Worm (Caenorhabditis elegans) whole organism, L3 larva: ENCODE data around the gene F20D12.7.

Experiments used
- ZK546.5 ChIP-seq: sonication (generic microtip); optimal IDR thresholded peaks from 2 replicates; lab custom pipeline; 2017; ENCODE audit warnings: missing biosample characterization, missing genetic modification characterization
- aly-2 ChIP-seq: fragments of 150-350 bp; optimal IDR thresholded peaks from 2 replicates; lab custom pipeline; 2014; ENCODE audit warnings: missing biosample characterization, missing genetic modification characterization
- ama-1 ChIP-seq: fragments of 150-350 bp; optimal IDR thresholded peaks from 2 replicates; lab custom pipeline; 2018
- ceh-16 ChIP-seq: sonication (generic microtip); optimal IDR thresholded peaks from 2 replicates; lab custom pipeline; 2017; ENCODE audit warnings: missing biosample characterization, missing genetic modification characterization
- ceh-28 ChIP-seq: fragments of 150-350 bp; optimal IDR thresholded peaks from 2 replicates; lab custom pipeline; 2014; ENCODE audit warnings: missing biosample characterization, missing genetic modification reagents, missing genetic modification characterization
- ceh-82 ChIP-seq: fragments of 150-350 bp; optimal IDR thresholded peaks from 2 replicates; lab custom pipeline; 2014; ENCODE audit warnings: missing biosample characterization, missing genetic modification characterization
- daf-12 ChIP-seq: fragments of 150-350 bp; optimal IDR thresholded peaks from 2 replicates; lab custom pipeline; 2014; ENCODE audit warnings: missing biosample characterization, missing genetic modification reagents, missing genetic modification characterization
- egl-5 ChIP-seq: fragments of 150-350 bp; optimal IDR thresholded peaks from 2 replicates; lab custom pipeline; 2017; ENCODE audit warnings: missing biosample characterization, missing genetic modification reagents, missing genetic modification characterization, inconsistent platforms
- elt-1 ChIP-seq: fragments of 150-350 bp; optimal IDR thresholded peaks from 2 replicates; lab custom pipeline; 2014; ENCODE audit warnings: missing biosample characterization, missing genetic modification characterization
- elt-2 ChIP-seq: sonication (generic microtip); optimal IDR thresholded peaks from 2 replicates; lab custom pipeline; 2016; ENCODE audit warnings: missing genetic modification reagents, mild to moderate bottlenecking, missing genetic modification characterization, missing compliant biosample characterization
- eor-1 ChIP-seq, 2 experiments: fragments of 150-350 bp; optimal IDR thresholded peaks; 2 replicates each; lab custom pipeline; 2014 to 2018; ENCODE audit warnings: missing biosample characterization in 2 of 2, missing genetic modification characterization in 2 of 2
- fkh-10 ChIP-seq: sonication (generic microtip); optimal IDR thresholded peaks from 2 replicates; lab custom pipeline; 2017; ENCODE audit warnings: missing biosample characterization, missing genetic modification reagents, missing genetic modification characterization
- fkh-2 ChIP-seq: fragments of 150-350 bp; optimal IDR thresholded peaks from 2 replicates; lab custom pipeline; 2014; ENCODE audit warnings: missing biosample characterization, missing genetic modification reagents, missing genetic modification characterization
- fos-1 ChIP-seq: fragments of 150-350 bp; optimal IDR thresholded peaks from 2 replicates; lab custom pipeline; 2014; ENCODE audit warnings: missing biosample characterization, missing genetic modification characterization
- hmg-11 ChIP-seq: sonication (generic microtip); optimal IDR thresholded peaks from 2 replicates; lab custom pipeline; 2016; ENCODE audit warnings: missing genetic modification characterization, missing compliant biosample characterization
- lin-15B ChIP-seq: fragments of 150-350 bp; optimal IDR thresholded peaks from 2 replicates; lab custom pipeline; 2014; ENCODE audit warnings: missing biosample characterization, missing genetic modification characterization
- lin-39 ChIP-seq: fragments of 150-350 bp; optimal IDR thresholded peaks from 2 replicates; lab custom pipeline; 2018; ENCODE audit warnings: missing biosample characterization, missing genetic modification reagents, missing genetic modification characterization
- lsy-12 ChIP-seq: sonication (generic microtip); optimal IDR thresholded peaks from 2 replicates; lab custom pipeline; 2016; ENCODE audit warnings: mild to moderate bottlenecking, missing genetic modification characterization, missing compliant biosample characterization
- mdl-1 ChIP-seq: fragments of 150-350 bp; optimal IDR thresholded peaks from 2 replicates; lab custom pipeline; 2014; ENCODE audit warnings: missing biosample characterization, missing genetic modification characterization
- mml-1 ChIP-seq: fragments of 150-350 bp; sonication (generic microtip); optimal IDR thresholded peaks from 3 replicates; lab custom pipeline; 2014; ENCODE audit warnings: missing biosample characterization, missing genetic modification characterization
- nfya-1 ChIP-seq: sonication (generic microtip); optimal IDR thresholded peaks from 2 replicates; lab custom pipeline; 2017; ENCODE audit warnings: missing genetic modification characterization, mild to moderate bottlenecking, missing compliant biosample characterization, antibody characterized with exemption, moderate library complexity; ENCODE audit not compliant: insufficient read depth
- nhr-12 ChIP-seq: fragments of 150-350 bp; optimal IDR thresholded peaks from 2 replicates; lab custom pipeline; 2014; ENCODE audit warnings: missing biosample characterization, missing genetic modification characterization
- nhr-23 ChIP-seq: fragments of 150-350 bp; optimal IDR thresholded peaks from 2 replicates; lab custom pipeline; 2014; ENCODE audit warnings: missing biosample characterization, missing genetic modification reagents, missing genetic modification characterization
- nhr-237 ChIP-seq: fragments of 150-350 bp; optimal IDR thresholded peaks from 2 replicates; lab custom pipeline; 2014; ENCODE audit warnings: missing biosample characterization, missing genetic modification characterization
- nhr-25 ChIP-seq: sonication (generic microtip); optimal IDR thresholded peaks from 2 replicates; lab custom pipeline; 2017; ENCODE audit warnings: missing biosample characterization, missing genetic modification characterization
- nhr-28 ChIP-seq: fragments of 150-350 bp; optimal IDR thresholded peaks from 2 replicates; lab custom pipeline; 2014; ENCODE audit warnings: missing biosample characterization, missing genetic modification characterization
- nhr-43 ChIP-seq: sonication (generic microtip); optimal IDR thresholded peaks from 2 replicates; lab custom pipeline; 2016; ENCODE audit warnings: mild to moderate bottlenecking, missing genetic modification characterization, missing compliant biosample characterization; ENCODE audit not compliant: poor library complexity, severe bottlenecking
- nhr-67 ChIP-seq: fragments of 150-350 bp; optimal IDR thresholded peaks from 2 replicates; lab custom pipeline; 2014; ENCODE audit warnings: missing biosample characterization, missing genetic modification characterization
- nhr-76 ChIP-seq: fragments of 150-350 bp; sonication (generic microtip); optimal IDR thresholded peaks from 5 replicates; lab custom pipeline; 2014; ENCODE audit warnings: missing biosample characterization, missing genetic modification characterization
- pha-4 ChIP-seq: fragments of 150-350 bp; optimal IDR thresholded peaks from 2 replicates; lab custom pipeline; 2014; ENCODE audit warnings: missing biosample characterization, missing genetic modification reagents, missing genetic modification characterization
- pqm-1 ChIP-seq: fragments of 150-350 bp; optimal IDR thresholded peaks from 2 replicates; lab custom pipeline; 2017; ENCODE audit warnings: missing biosample characterization, missing genetic modification characterization, inconsistent platforms
- sea-2 ChIP-seq: fragments of 150-350 bp; sonication (generic microtip); optimal IDR thresholded peaks from 4 replicates; lab custom pipeline; 2014; ENCODE audit warnings: missing biosample characterization, missing genetic modification reagents, missing genetic modification characterization
- snpc-4 ChIP-seq: fragments of 150-350 bp; optimal IDR thresholded peaks from 2 replicates; lab custom pipeline; 2014; ENCODE audit warnings: missing biosample characterization, missing genetic modification characterization
- tbx-2 ChIP-seq: sonication (generic microtip); optimal IDR thresholded peaks from 2 replicates; lab custom pipeline; 2016; ENCODE audit warnings: mild to moderate bottlenecking, missing genetic modification characterization, missing compliant biosample characterization
- unc-39 ChIP-seq: sonication (generic microtip); optimal IDR thresholded peaks from 4 replicates; lab custom pipeline; 2017; ENCODE audit warnings: missing biosample characterization, missing genetic modification characterization
- zag-1 ChIP-seq: fragments of 150-350 bp; optimal IDR thresholded peaks from 2 replicates; lab custom pipeline; 2014; ENCODE audit warnings: missing biosample characterization, missing genetic modification characterization
- ztf-11 ChIP-seq: fragments of 150-350 bp; optimal IDR thresholded peaks from 2 replicates; lab custom pipeline; 2014; ENCODE audit warnings: missing biosample characterization, missing genetic modification characterization
- ztf-4 ChIP-seq: fragments of 150-350 bp; optimal IDR thresholded peaks from 2 replicates; lab custom pipeline; 2014; ENCODE audit warnings: missing biosample characterization, missing genetic modification characterization

Gene F20D12.7

ce11 chrIV:7983728-7984346 is 45.1 kb upstream of the F20D12.7 start:
- TF ChIP-seq lin-15B (tag; lab: Kevin White, UChicago) (no peak), ZK546.5 (tag; lab: Kevin White, UChicago) (no peak), ceh-82 (tag; lab: Kevin White, UChicago) (no peak), eor-1 (tag; optimal IDR thresholded peaks at IDR 0.05; lab: Kevin White, UChicago) (no peak), egl-5 (tag; lab: Kevin White, UChicago) (no peak), mdl-1 (tag; lab: Kevin White, UChicago) (no peak), sea-2 (GFP tag; lab: Kevin White, UChicago) (no peak), nhr-28 (tag; lab: Kevin White, UChicago) (no peak), nhr-43 (tag; lab: Kevin White, UChicago) (peak; percentile 58), elt-2 (peak; percentile 3), nhr-237 (tag; lab: Kevin White, UChicago) (no peak), fkh-10 (GFP tag; lab: Kevin White, UChicago) (no peak), zag-1 (tag; lab: Kevin White, UChicago) (no peak), ztf-4 (no peak), elt-1 (tag; lab: Kevin White, UChicago) (no peak), nhr-67 (tag; lab: Kevin White, UChicago) (no peak), lsy-12 (tag; lab: Kevin White, UChicago) (peak; percentile 68), mml-1 (tag; lab: Kevin White, UChicago) (no peak), unc-39 (tag; lab: Kevin White, UChicago) (no peak), snpc-4 (tag; lab: Kevin White, UChicago) (no peak), nhr-76 (tag; lab: Kevin White, UChicago) (no peak), ceh-16 (tag; lab: Kevin White, UChicago) (no peak), aly-2 (tag; lab: Kevin White, UChicago) (no peak), fkh-2 (no peak), nhr-12 (tag; lab: Kevin White, UChicago) (no peak), ama-1 (lab: Kevin White, UChicago) (peak; percentile 41), nhr-25 (tag; lab: Kevin White, UChicago) (no peak), ceh-28 (no peak), hmg-11 (tag; lab: Kevin White, UChicago) (peak; percentile 22), lin-39 (tag; lab: Kevin White, UChicago) (no peak), fos-1 (tag; lab: Kevin White, UChicago) (no peak), tbx-2 (tag; lab: Kevin White, UChicago) (peak; percentile 19)
- TF ChIP-seq, all 47 proteins: peak for 6

- TF ChIP-seq elt-1 (tag; lab: Kevin White, UChicago) = peak; percentile 83
- TF ChIP-seq nhr-76 (tag; lab: Kevin White, UChicago) = no peak
- peak; percentile 29 for TF ChIP-seq nhr-25 (tag; lab: Kevin White, UChicago)
- peak; percentile 60 for TF ChIP-seq ama-1 (lab: Kevin White, UChicago)
- TF ChIP-seq, all 47 proteins: peak for 3
Observed at ce11 chrIV:7983021-7983420, 44.3 kb upstream of the F20D12.7 start.

ce11 chrIV:7982024-7982576 is 43.4 kb upstream of the F20D12.7 start, which contains the start of gene arf-5:
arf-5 (plus strand) TSS chrIV:7982526.
- TF ChIP-seq nfya-1 (tag; lab: Kevin White, UChicago) (peak; percentile 57), egl-5 (tag; lab: Kevin White, UChicago) (no peak), lin-15B (tag; lab: Kevin White, UChicago) (peak; percentile 54), mdl-1 (tag; lab: Kevin White, UChicago) (no peak), nhr-76 (tag; lab: Kevin White, UChicago) (no peak), daf-12 (tag; lab: Kevin White, UChicago) (no peak), fkh-10 (GFP tag; lab: Kevin White, UChicago) (no peak), pqm-1 (tag; lab: Kevin White, UChicago) (no peak), ama-1 (lab: Kevin White, UChicago) (peak; percentile 50), elt-1 (tag; lab: Kevin White, UChicago) (peak; percentile 7), nhr-28 (tag; lab: Kevin White, UChicago) (no peak), hmg-11 (tag; lab: Kevin White, UChicago) (no peak), ceh-28 (no peak), ztf-4 (no peak), nhr-23 (tag; lab: Kevin White, UChicago) (peak; percentile 29), nhr-12 (tag; lab: Kevin White, UChicago) (no peak), elt-2 (peak; percentile 7), pha-4 (tag; lab: Kevin White, UChicago) (peak; percentile 47), nhr-237 (tag; lab: Kevin White, UChicago) (no peak), ceh-82 (tag; lab: Kevin White, UChicago) (no peak), lin-39 (tag; lab: Kevin White, UChicago) (peak; percentile 81), ztf-11 (tag; lab: Kevin White, UChicago) (no peak), nhr-43 (tag; lab: Kevin White, UChicago) (no peak), sea-2 (GFP tag; lab: Kevin White, UChicago) (no peak)
